Worm (Caenorhabditis elegans): ENCODE data around the gene dct-15.
A peak's percentile ranks its signal among the peaks of the same experiment; 100 is the strongest.

dct-15 gene

DNA sequence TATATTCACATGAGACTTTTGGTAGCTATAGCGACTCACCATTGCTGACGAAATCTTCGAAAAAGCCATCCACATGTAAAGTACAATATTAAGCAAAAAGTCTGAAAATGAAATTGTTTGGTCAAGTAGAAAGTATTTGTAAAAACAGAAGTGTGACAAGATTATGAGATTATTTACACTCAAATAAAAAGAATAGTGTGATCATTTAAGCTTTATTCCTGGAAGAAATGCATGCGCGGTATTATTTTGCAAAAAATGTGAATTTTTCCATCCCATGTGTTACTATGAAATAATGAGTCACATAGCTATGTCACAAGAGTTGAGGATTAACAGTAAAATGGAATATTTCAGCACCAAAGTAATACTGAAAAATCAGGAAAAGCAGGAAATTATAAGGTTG is at the start of gene dct-15:
dct-15 (minus strand) TSS at position 101 of the 400 bp plus-strand sequence.
- TF ChIP-seq hmbx-1 (tag; optimal IDR thresholded peaks at IDR 0.05) (no peak), aly-1 (tag; optimal IDR thresholded peaks at IDR 0.05) (no peak), sea-1 (GFP tag; conservative IDR thresholded peaks at IDR 0.05) (no peak), ets-7 (tag; optimal IDR thresholded peaks at IDR 0.05) (no peak), hnd-1 (tag; optimal IDR thresholded peaks at IDR 0.05) (no peak)

ce11 chrIV:9858970-9859369 is 48.4 kb upstream of the dct-15 start:
- TF ChIP-seq hnd-1 (tag; optimal IDR thresholded peaks at IDR 0.05) (no peak), scrt-1 (GFP tag; IDR thresholded peaks at IDR 0.05) (no peak), B0310.2 (tag; optimal IDR thresholded peaks at IDR 0.05) (no peak), hmbx-1 (tag; optimal IDR thresholded peaks at IDR 0.05) (no peak), flt-1 (GFP tag; IDR thresholded peaks at IDR 0.05) (no peak), tbx-11 (GFP tag; IDR thresholded peaks at IDR 0.05) (no peak), ets-7 (tag; optimal IDR thresholded peaks at IDR 0.05) (no peak), sea-1 (GFP tag; conservative IDR thresholded peaks at IDR 0.05) (no peak), hmg-4 (GFP tag; optimal IDR thresholded peaks at IDR 0.05) (no peak), aly-1 (tag; optimal IDR thresholded peaks at IDR 0.05) (no peak), ama-1 (optimal IDR thresholded peaks at IDR 0.05) (no peak), ceh-36 (tag; optimal IDR thresholded peaks at IDR 0.05) (no peak), ceh-13 (GFP tag; optimal IDR thresholded peaks at IDR 0.05) (no peak)

DNA sequence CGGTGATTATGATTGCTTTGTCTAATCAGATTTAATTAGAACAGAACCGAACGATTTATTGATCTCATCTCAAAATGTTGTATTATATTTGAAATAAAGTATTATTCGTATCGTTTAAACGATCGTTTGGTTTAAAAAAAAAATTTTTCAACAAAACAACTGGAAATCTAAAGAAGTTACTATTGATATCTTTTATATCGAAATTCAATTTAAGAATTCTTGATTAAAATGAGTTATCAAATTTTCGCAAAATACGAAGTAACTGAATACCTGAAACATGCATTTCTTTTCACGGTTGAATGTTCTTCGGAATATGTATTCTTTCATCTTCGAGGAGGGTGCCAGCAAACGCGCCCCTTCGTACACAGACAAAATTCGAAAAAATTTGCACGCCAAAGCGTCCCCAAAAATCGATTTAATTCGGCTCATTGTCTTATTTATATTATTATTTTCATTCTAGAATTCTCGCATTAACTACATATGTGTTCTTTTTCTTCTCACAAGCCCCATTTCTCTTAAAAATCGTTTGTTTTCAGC is 47.5 kb upstream of the dct-15 start, which contains the start of gene npp-1:
npp-1 (plus strand) TSS at position 537 of the 537 bp plus-strand sequence.
- TF ChIP-seq tbx-11 (GFP tag; IDR thresholded peaks at IDR 0.05) (no peak), hnd-1 (tag; optimal IDR thresholded peaks at IDR 0.05) (no peak), B0310.2 (tag; optimal IDR thresholded peaks at IDR 0.05) (no peak), ceh-36 (tag; optimal IDR thresholded peaks at IDR 0.05) (no peak), aly-1 (tag; optimal IDR thresholded peaks at IDR 0.05) (no peak), hmbx-1 (tag; optimal IDR thresholded peaks at IDR 0.05) (no peak), pes-1 (GFP tag; IDR thresholded peaks at IDR 0.05) (no peak), hmg-4 (GFP tag; optimal IDR thresholded peaks at IDR 0.05) (no peak), tbx-37 (GFP tag; conservative IDR thresholded peaks at IDR 0.05) (no peak)

DNA sequence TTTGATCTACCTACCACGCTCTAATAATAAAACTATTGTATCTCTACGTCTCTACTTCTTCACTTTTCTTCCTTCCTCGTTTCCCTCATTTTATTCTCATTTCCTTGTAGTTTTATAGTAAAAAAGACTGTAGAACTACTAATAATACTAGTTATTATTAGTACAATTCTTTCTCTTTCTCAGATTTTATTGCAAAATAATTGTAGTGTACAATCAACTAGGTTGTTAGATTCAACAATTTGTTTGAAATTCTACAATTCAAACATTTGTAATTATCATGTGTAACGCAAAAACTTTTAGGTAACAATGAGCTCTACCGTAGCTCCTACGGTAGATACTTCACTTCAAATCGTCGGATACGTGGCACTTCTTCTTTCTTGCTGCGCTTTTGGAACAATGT is 45.2 kb upstream of the dct-15 start, which contains the start of gene K07F5.12:
K07F5.12 (plus strand) TSS at position 301 of the 400 bp plus-strand sequence.
- TF ChIP-seq B0310.2 (tag; optimal IDR thresholded peaks at IDR 0.05) (no peak), ceh-13 (GFP tag; optimal IDR thresholded peaks at IDR 0.05) (no peak), sea-1 (GFP tag; conservative IDR thresholded peaks at IDR 0.05) (no peak), pes-1 (GFP tag; IDR thresholded peaks at IDR 0.05) (no peak), F13C5.2 (tag; optimal IDR thresholded peaks at IDR 0.05) (no peak), hmbx-1 (tag; optimal IDR thresholded peaks at IDR 0.05) (no peak), scrt-1 (GFP tag; IDR thresholded peaks at IDR 0.05) (no peak), aly-1 (tag; optimal IDR thresholded peaks at IDR 0.05) (no peak), hmg-4 (GFP tag; optimal IDR thresholded peaks at IDR 0.05) (no peak), tra-4 (tag; optimal IDR thresholded peaks at IDR 0.05) (no peak), flt-1 (GFP tag; IDR thresholded peaks at IDR 0.05) (no peak), hnd-1 (tag; optimal IDR thresholded peaks at IDR 0.05) (no peak), ets-7 (tag; optimal IDR thresholded peaks at IDR 0.05) (no peak), ceh-36 (tag; optimal IDR thresholded peaks at IDR 0.05) (no peak), ama-1 (optimal IDR thresholded peaks at IDR 0.05) (no peak), tbx-11 (GFP tag; IDR thresholded peaks at IDR 0.05) (no peak)

- TF ChIP-seq ceh-36 (tag; optimal IDR thresholded peaks at IDR 0.05) (no peak), ama-1 (optimal IDR thresholded peaks at IDR 0.05) (no peak), sea-1 (GFP tag; conservative IDR thresholded peaks at IDR 0.05) (no peak), B0310.2 (tag; optimal IDR thresholded peaks at IDR 0.05) (no peak), ceh-13 (GFP tag; optimal IDR thresholded peaks at IDR 0.05) (no peak), tbx-11 (GFP tag; IDR thresholded peaks at IDR 0.05) (no peak), hmg-4 (GFP tag; optimal IDR thresholded peaks at IDR 0.05) (no peak), F13C5.2 (tag; optimal IDR thresholded peaks at IDR 0.05) (no peak), ets-7 (tag; optimal IDR thresholded peaks at IDR 0.05) (no peak), hmbx-1 (tag; optimal IDR thresholded peaks at IDR 0.05) (no peak), scrt-1 (GFP tag; IDR thresholded peaks at IDR 0.05) (no peak), hnd-1 (tag; optimal IDR thresholded peaks at IDR 0.05) (no peak)
Observed at ce11 chrIV:9854952-9855351, 44.4 kb upstream of the dct-15 start.

ce11 chrIV:9852818-9853466 is 42.4 kb upstream of the dct-15 start:
- TF ChIP-seq B0310.2 (tag; optimal IDR thresholded peaks at IDR 0.05) (no peak), hmbx-1 (tag; optimal IDR thresholded peaks at IDR 0.05) (no peak), ceh-13 (GFP tag; optimal IDR thresholded peaks at IDR 0.05) (no peak), aly-1 (tag; optimal IDR thresholded peaks at IDR 0.05) (peak; percentile 50)

ce11 chrIV:9852250-9852649 is 41.7 kb upstream of the dct-15 start, which contains the start of gene ssq-1:
Gene ssq-1 (plus strand): TSS chrIV:9852550.
- TF ChIP-seq F13C5.2 (tag; optimal IDR thresholded peaks at IDR 0.05) (no peak), ama-1 (optimal IDR thresholded peaks at IDR 0.05) (no peak), hmg-4 (GFP tag; optimal IDR thresholded peaks at IDR 0.05) (no peak), hnd-1 (tag; optimal IDR thresholded peaks at IDR 0.05) (no peak)

DNA sequence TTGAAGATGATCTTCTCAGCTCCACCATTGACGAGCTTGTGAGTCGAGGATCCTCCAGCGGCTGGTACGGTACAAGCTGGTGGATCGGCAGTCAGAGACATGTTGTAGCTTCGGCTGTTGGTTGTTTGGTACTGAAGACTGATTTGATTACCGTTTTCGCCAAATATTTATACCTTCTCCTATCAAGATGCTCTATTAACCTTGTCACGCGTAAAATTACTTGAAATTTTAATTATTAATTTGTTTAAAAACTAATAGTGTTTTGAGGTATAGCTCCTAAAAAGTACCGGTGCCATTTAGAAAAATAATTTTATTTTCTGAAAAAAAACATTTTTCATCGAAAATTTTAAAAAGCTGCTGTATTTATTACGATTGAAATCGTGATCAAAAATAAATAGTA is 40.4 kb upstream of the dct-15 start, which contains the start of gene ssp-10:
ssp-10 (minus strand) TSS at position 101 of the 400 bp plus-strand sequence.
- TF ChIP-seq sea-1 (GFP tag; conservative IDR thresholded peaks at IDR 0.05) (no peak), scrt-1 (GFP tag; IDR thresholded peaks at IDR 0.05) (no peak), pes-1 (GFP tag; IDR thresholded peaks at IDR 0.05) (no peak), aly-1 (tag; optimal IDR thresholded peaks at IDR 0.05) (no peak), ets-7 (tag; optimal IDR thresholded peaks at IDR 0.05) (no peak), tbx-11 (GFP tag; IDR thresholded peaks at IDR 0.05) (no peak), tbx-37 (GFP tag; conservative IDR thresholded peaks at IDR 0.05) (no peak), ama-1 (optimal IDR thresholded peaks at IDR 0.05) (no peak), B0310.2 (tag; optimal IDR thresholded peaks at IDR 0.05) (no peak), F13C5.2 (tag; optimal IDR thresholded peaks at IDR 0.05) (no peak), ceh-36 (tag; optimal IDR thresholded peaks at IDR 0.05) (no peak)

All from whole organism, early embryonic.